Worm (Caenorhabditis elegans) whole organism, L4 larva: Measurements from ENCODE around the gene rpl-2.

ENCODE experiments used
- D1046.2 ChIP-seq: fragments of 200-800 bp; sonication (Bioruptor generic); IDR thresholded peaks from 2 replicates; pipeline ENCODE4 v1.3.6; 2022; ENCODE audit warnings: missing genetic modification characterization, missing compliant biosample characterization
- F44E2.7 ChIP-seq: fragments of 200-800 bp; sonication (Bioruptor generic); IDR thresholded peaks from 2 replicates; pipeline ENCODE4 v2.1.2; 2022; ENCODE audit warnings: missing genetic modification characterization, missing compliant biosample characterization
- T20F7.1 ChIP-seq: fragments of 200-800 bp; sonication (Bioruptor generic); optimal IDR thresholded peaks from 2 replicates; lab custom pipeline; 2018; ENCODE audit warnings: mild to moderate bottlenecking, missing genetic modification characterization, missing compliant biosample characterization
- Y5F2A.4 ChIP-seq: fragments of 200-800 bp; sonication (Bioruptor generic); optimal IDR thresholded peaks from 2 replicates; lab custom pipeline; 2018; ENCODE audit warnings: mild to moderate bottlenecking, missing genetic modification characterization, missing compliant biosample characterization
- aha-1 ChIP-seq: fragments of 150-350 bp; peaks from one replicate; lab custom pipeline; 2014; ENCODE audit warnings: missing biosample characterization, missing genetic modification characterization
- arid-1 ChIP-seq: fragments of 200-800 bp; sonication (Bioruptor generic); conservative IDR thresholded peaks from 2 replicates; pipeline ENCODE4 v1.3.6; 2022; ENCODE audit warnings: missing genetic modification reagents, missing genetic modification characterization, missing compliant biosample characterization
- ceh-28 ChIP-seq: fragments of 150-350 bp; optimal IDR thresholded peaks from 2 replicates; lab custom pipeline; 2014; ENCODE audit warnings: missing biosample characterization, missing genetic modification reagents, missing genetic modification characterization
- ceh-82 ChIP-seq: sonication (generic microtip); optimal IDR thresholded peaks from 2 replicates; lab custom pipeline; 2017; ENCODE audit warnings: missing biosample characterization, missing genetic modification characterization
- ces-1 ChIP-seq: fragments of 150-350 bp; sonication (generic microtip); optimal IDR thresholded peaks from 4 replicates; lab custom pipeline; 2014; ENCODE audit warnings: missing biosample characterization, missing genetic modification reagents, missing genetic modification characterization
- daf-16 ChIP-seq, 3 experiments: sonication (generic microtip); optimal IDR thresholded peaks; 2 replicates each; lab custom pipeline; 2016 to 2017; ENCODE audit warnings: missing genetic modification characterization in 3 of 3, missing genetic modification reagents in 3 of 3, mild to moderate bottlenecking in 2 of 3, missing compliant biosample characterization in 2 of 3, missing biosample characterization in 1 of 3, moderate library complexity in 1 of 3
- dmd-6 ChIP-seq: fragments of 200-800 bp; sonication (Bioruptor generic); IDR thresholded peaks from 2 replicates; pipeline ENCODE4 v1.3.6; 2022; ENCODE audit warnings: missing genetic modification reagents, missing genetic modification characterization, missing compliant biosample characterization
- dmd-9 ChIP-seq: fragments of 200-800 bp; sonication (Bioruptor generic); IDR thresholded peaks from 2 replicates; pipeline ENCODE4 v1.3.6; 2022; ENCODE audit warnings: missing genetic modification reagents, missing genetic modification characterization, missing compliant biosample characterization
- dve-1 ChIP-seq: sonication (generic microtip); optimal IDR thresholded peaks from 2 replicates; lab custom pipeline; 2017; ENCODE audit warnings: antibody characterized with exemption, mild to moderate bottlenecking, missing genetic modification characterization, missing compliant biosample characterization; ENCODE audit not compliant: insufficient read depth
- fos-1 ChIP-seq: fragments of 150-350 bp; optimal IDR thresholded peaks from 2 replicates; lab custom pipeline; 2014; ENCODE audit warnings: missing biosample characterization, missing genetic modification characterization
- gei-8 ChIP-seq: fragments of 200-800 bp; sonication (Bioruptor generic); optimal IDR thresholded peaks from 2 replicates; lab custom pipeline; 2018; ENCODE audit warnings: mild to moderate bottlenecking, missing genetic modification characterization, missing compliant biosample characterization
- hif-1 ChIP-seq, 2 experiments: sonication (generic microtip); optimal IDR thresholded peaks; 2 replicates each; lab custom pipeline; 2016 to 2017; ENCODE audit warnings: missing compliant biosample characterization in 2 of 2, missing genetic modification characterization in 2 of 2, missing genetic modification reagents in 2 of 2, missing genotype in 2 of 2, mild to moderate bottlenecking in 1 of 2
- hlh-11 ChIP-seq: fragments of 200-800 bp; sonication (Bioruptor generic); optimal IDR thresholded peaks from 2 replicates; lab custom pipeline; 2018; ENCODE audit warnings: mild to moderate bottlenecking, missing genetic modification characterization, missing compliant biosample characterization
- hlh-30 ChIP-seq: sonication (generic microtip); optimal IDR thresholded peaks from 2 replicates; lab custom pipeline; 2017; ENCODE audit warnings: antibody characterized with exemption, mild to moderate bottlenecking, missing genetic modification characterization, missing compliant biosample characterization; ENCODE audit not compliant: insufficient read depth
- hmg-1.1 ChIP-seq: fragments of 200-800 bp; sonication (Bioruptor generic); IDR thresholded peaks from 2 replicates; pipeline ENCODE4 v1.3.6; 2022; ENCODE audit warnings: missing genetic modification reagents, missing genetic modification characterization, missing compliant biosample characterization
- lin-1 ChIP-seq: fragments of 200-800 bp; sonication (Bioruptor generic); IDR thresholded peaks from 2 replicates; pipeline ENCODE4 v1.3.6; 2022; ENCODE audit warnings: missing genetic modification reagents, missing genetic modification characterization, missing compliant biosample characterization
- lin-13 ChIP-seq: fragments of 150-350 bp; optimal IDR thresholded peaks from 2 replicates; lab custom pipeline; 2014; ENCODE audit warnings: missing biosample characterization, missing genetic modification reagents, missing genetic modification characterization
- lin-38 ChIP-seq: fragments of 200-800 bp; sonication (Bioruptor generic); IDR thresholded peaks from 2 replicates; pipeline ENCODE4 v1.3.6; 2022; ENCODE audit warnings: missing genetic modification reagents, missing genetic modification characterization, missing compliant biosample characterization
- madf-9 ChIP-seq: fragments of 200-800 bp; sonication (Bioruptor generic); conservative IDR thresholded peaks from 2 replicates; pipeline ENCODE4 v1.3.6; 2022; ENCODE audit warnings: missing genetic modification reagents, missing genetic modification characterization, missing compliant biosample characterization
- mdl-1 ChIP-seq, 2 experiments: fragments of 150-350 bp in 1 of 2; sonication (generic microtip) in 1 of 2; optimal IDR thresholded peaks; 2 replicates each; lab custom pipeline; 2014 to 2017; ENCODE audit warnings: missing biosample characterization in 2 of 2, missing genetic modification characterization in 2 of 2
- mdt-29 ChIP-seq: fragments of 200-800 bp; sonication (Bioruptor generic); IDR thresholded peaks from 2 replicates; pipeline ENCODE4 v1.3.6; 2022; ENCODE audit warnings: missing genetic modification reagents, missing genetic modification characterization, missing compliant biosample characterization
- mes-2 ChIP-seq: sonication (generic microtip); optimal IDR thresholded peaks from 2 replicates; lab custom pipeline; 2016; ENCODE audit warnings: missing genotype, mild to moderate bottlenecking, missing genetic modification characterization, missing compliant biosample characterization; ENCODE audit not compliant: poor library complexity, severe bottlenecking
- mxl-3 ChIP-seq: fragments of 200-800 bp; sonication (Bioruptor generic); optimal IDR thresholded peaks from 2 replicates; lab custom pipeline; 2018; ENCODE audit warnings: mild to moderate bottlenecking, missing genetic modification characterization, missing compliant biosample characterization
- nhr-102 ChIP-seq: sonication (generic microtip); optimal IDR thresholded peaks from 2 replicates; lab custom pipeline; 2016; ENCODE audit warnings: mild to moderate bottlenecking, missing genetic modification characterization, moderate library complexity, missing compliant biosample characterization
- nhr-237 ChIP-seq: sonication (generic microtip); optimal IDR thresholded peaks from 2 replicates; lab custom pipeline; 2017; ENCODE audit warnings: missing biosample characterization, missing genetic modification characterization
- nhr-28 ChIP-seq: fragments of 150-350 bp; optimal IDR thresholded peaks from 2 replicates; lab custom pipeline; 2014; ENCODE audit warnings: missing biosample characterization, missing genetic modification characterization
- nhr-41 ChIP-seq: fragments of 200-800 bp; sonication (Bioruptor generic); IDR thresholded peaks from 2 replicates; pipeline ENCODE4 v1.3.6; 2022; ENCODE audit warnings: missing genetic modification reagents, missing genetic modification characterization, missing compliant biosample characterization
- nhr-42 ChIP-seq: fragments of 200-800 bp; sonication (Bioruptor generic); IDR thresholded peaks from 2 replicates; pipeline ENCODE4 v1.3.6; 2022; ENCODE audit warnings: missing genetic modification characterization, missing compliant biosample characterization
- nhr-48 ChIP-seq: sonication (generic microtip); optimal IDR thresholded peaks from 2 replicates; lab custom pipeline; 2016; ENCODE audit warnings: mild to moderate bottlenecking, missing genetic modification characterization, missing compliant biosample characterization
- nhr-77 ChIP-seq: fragments of 150-350 bp; optimal IDR thresholded peaks from 2 replicates; lab custom pipeline; 2014; ENCODE audit warnings: missing biosample characterization, missing genetic modification characterization
- pha-4 ChIP-seq, 2 experiments: fragments of 150-350 bp in 1 of 2; fragments of 200-800 bp in 1 of 2; sonication (Bioruptor generic) in 1 of 2; IDR thresholded peaks in 1 of 2; optimal IDR thresholded peaks in 1 of 2; 2 replicates each; pipeline versions ENCODE4 v1.3.6 to Lab custom; 2014 to 2022; ENCODE audit warnings: missing genetic modification characterization in 2 of 2, missing genetic modification reagents in 2 of 2, missing biosample characterization in 1 of 2, missing compliant biosample characterization in 1 of 2
- php-3 ChIP-seq: fragments of 200-800 bp; sonication (Bioruptor generic); IDR thresholded peaks from 2 replicates; pipeline ENCODE4 v1.3.6; 2022; ENCODE audit warnings: missing genetic modification reagents, missing genetic modification characterization, missing compliant biosample characterization
- pqm-1 ChIP-seq: sonication (generic microtip); optimal IDR thresholded peaks from 2 replicates; lab custom pipeline; 2017; ENCODE audit warnings: missing biosample characterization, missing genetic modification characterization
- saeg-2 ChIP-seq: fragments of 200-800 bp; sonication (Bioruptor generic); IDR thresholded peaks from 2 replicates; pipeline ENCODE4 v1.3.6; 2022; ENCODE audit warnings: missing genetic modification reagents, missing genetic modification characterization, missing compliant biosample characterization
- sdz-12 ChIP-seq: fragments of 200-800 bp; sonication (Bioruptor generic); optimal IDR thresholded peaks from 2 replicates; lab custom pipeline; 2018; ENCODE audit warnings: mild to moderate bottlenecking, missing genetic modification characterization, missing compliant biosample characterization
- snpc-1.2 ChIP-seq: fragments of 200-800 bp; sonication (Bioruptor generic); IDR thresholded peaks from 2 replicates; pipeline ENCODE4 v1.3.6; 2022; ENCODE audit warnings: missing genetic modification reagents, missing genetic modification characterization, missing compliant biosample characterization
- tra-1 ChIP-seq: fragments of 200-800 bp; sonication (Bioruptor generic); IDR thresholded peaks from 2 replicates; pipeline ENCODE4 v1.3.6; 2022; ENCODE audit warnings: missing genetic modification reagents, missing genetic modification characterization, missing compliant biosample characterization
- unc-130 ChIP-seq: sonication (generic microtip); optimal IDR thresholded peaks from 2 replicates; lab custom pipeline; 2016; ENCODE audit warnings: missing genetic modification reagents, missing genetic modification characterization, missing compliant biosample characterization
- unc-62 ChIP-seq, 3 experiments: fragments of 150-350 bp in 1 of 3; sonication (generic microtip); optimal IDR thresholded peaks in 2 of 3; peaks in 1 of 3; 1 replicate in 1 of 3; 2 replicates in 2 of 3; lab custom pipeline; 2014 to 2017; ENCODE audit warnings: missing biosample characterization in 3 of 3, missing genetic modification characterization in 3 of 3, missing genetic modification reagents in 3 of 3, missing genotype in 1 of 3
- zip-11 ChIP-seq: fragments of 200-800 bp; sonication (Bioruptor generic); IDR thresholded peaks from 2 replicates; pipeline ENCODE4 v1.3.6; 2022; ENCODE audit warnings: missing genetic modification characterization, missing compliant biosample characterization

rpl-2 gene

ce11 chrV:20497537-20497936, 18.0 kb downstream of the rpl-2 start (continued):
- TF ChIP-seq T20F7.1 (GFP tag; lab: Kevin White, UChicago) (peak; percentile 40), nhr-237 (tag; lab: Kevin White, UChicago) (no peak), gei-8 (GFP tag; lab: Kevin White, UChicago) (peak; percentile 70), aha-1 (tag; lab: Kevin White, UChicago) (peak; percentile 19), dve-1 (tag; lab: Kevin White, UChicago) (peak; percentile 26)
- TF ChIP-seq, all 104 proteins: peak for 27

- TF ChIP-seq lin-38 (GFP tag; lab: Robert Waterston, UW) (no peak), nhr-48 (tag; lab: Kevin White, UChicago) (peak; percentile 85), hlh-30 (tag; lab: Kevin White, UChicago) (peak; percentile 57), gei-8 (GFP tag; lab: Kevin White, UChicago) (peak; percentile 26), php-3 (GFP tag; lab: Robert Waterston, UW) (peak; percentile 90), mdt-29 (peak; percentile 70), ceh-82 (tag; lab: Kevin White, UChicago) (no peak), hlh-11 (tag; lab: Kevin White, UChicago) (peak; percentile 78), nhr-28 (tag; lab: Kevin White, UChicago) (peak; percentile 63), pha-4 (GFP tag; IDR thresholded peaks at IDR 0.05; lab: Robert Waterston, UW) (no peak), pha-4 (tag; optimal IDR thresholded peaks at IDR 0.05; lab: Kevin White, UChicago) (no peak), dmd-6 (GFP tag; lab: Robert Waterston, UW) (peak; percentile 94), tra-1 (GFP tag; lab: Robert Waterston, UW) (peak; percentile 76), mes-2 (peak; percentile 27), daf-16 (GFP tag; optimal IDR thresholded peaks at IDR 0.05; lab: Kevin White, UChicago) (peak in 1 of 2 experiments; percentile 21), daf-16 (tag; optimal IDR thresholded peaks at IDR 0.05; lab: Kevin White, UChicago) (peak; percentile 91), pqm-1 (tag; lab: Kevin White, UChicago) (peak; percentile 56), nhr-42 (GFP tag; lab: Robert Waterston, UW) (no peak), aha-1 (tag; lab: Kevin White, UChicago) (peak; percentile 52), mdl-1 (tag; optimal IDR thresholded peaks at IDR 0.05; lab: Kevin White, UChicago) (peak in 1 of 2 experiments; percentile 44), mxl-3 (GFP tag; lab: Kevin White, UChicago) (peak; percentile 5), ces-1 (GFP tag; lab: Kevin White, UChicago) (no peak), saeg-2 (peak; percentile 58; the same call in 1 of the 2 replicates), lin-13 (GFP tag; lab: Kevin White, UChicago) (peak; percentile 33), nhr-102 (tag; lab: Kevin White, UChicago) (peak; percentile 85), hif-1 (tag; optimal IDR thresholded peaks at IDR 0.05; lab: Kevin White, UChicago) (peak in 1 of 2 experiments; percentile 38), lin-1 (GFP tag; lab: Robert Waterston, UW) (peak; percentile 12; the same call in 1 of the 2 replicates), nhr-41 (GFP tag; lab: Robert Waterston, UW) (0 out of 2 replicates have a peak, but pooled peaks have one; percentile 29), dve-1 (tag; lab: Kevin White, UChicago) (peak; percentile 86), nhr-77 (no peak)
These were observed 19.5 kb downstream of the rpl-2 start, which contains the start of gene dct-16 for ce11 chrV:20498980-20499379. dct-16 (minus strand) TSS chrV:20499057.

ce11 chrV:20499642-20500041, 20.2 kb downstream of the rpl-2 start:
- TF ChIP-seq ceh-28 (tag; lab: Kevin White, UChicago), result no peak
- TF ChIP-seq nhr-237 (tag; lab: Kevin White, UChicago), result no peak
- no peak for TF ChIP-seq zip-11 (GFP tag; lab: Robert Waterston, UW)
- no peak for TF ChIP-seq D1046.2 (GFP tag; lab: Robert Waterston, UW)
- no peak for TF ChIP-seq lin-13 (GFP tag; lab: Kevin White, UChicago)
- no peak for TF ChIP-seq Y5F2A.4
- TF ChIP-seq hmg-1.1, result no peak
- TF ChIP-seq nhr-41 (GFP tag; lab: Robert Waterston, UW), result no peak
- no peak for TF ChIP-seq fos-1
- peak; percentile 76 for TF ChIP-seq dmd-6 (GFP tag; lab: Robert Waterston, UW)
- no peak for TF ChIP-seq unc-130 (GFP tag; lab: Kevin White, UChicago)
- no peak for TF ChIP-seq arid-1 (GFP tag; lab: Robert Waterston, UW)
- TF ChIP-seq mxl-3 (GFP tag; lab: Kevin White, UChicago), result no peak
- TF ChIP-seq snpc-1.2 (GFP tag; lab: Robert Waterston, UW), result no peak
- TF ChIP-seq nhr-48 (tag; lab: Kevin White, UChicago), result peak; percentile 54
- no peak for TF ChIP-seq unc-62 (GFP tag; optimal IDR thresholded peaks at IDR 0.05 in 1 of 2; lab: Kevin White, UChicago)
- no peak for TF ChIP-seq unc-62 (tag; optimal IDR thresholded peaks at IDR 0.05; lab: Kevin White, UChicago)
- TF ChIP-seq sdz-12 (GFP tag; lab: Kevin White, UChicago), result no peak
- no peak for TF ChIP-seq F44E2.7 (GFP tag; lab: Robert Waterston, UW)
- TF ChIP-seq dmd-9 (GFP tag; lab: Robert Waterston, UW), result no peak
- TF ChIP-seq hlh-30 (tag; lab: Kevin White, UChicago), result no peak
- TF ChIP-seq madf-9 (GFP tag; lab: Robert Waterston, UW), result no peak
